Fruit fly (Drosophila melanogaster): ENCODE data around the gene Mat89Ba.
A peak's percentile ranks its signal among the peaks of the same experiment; 100 is the strongest.

Mat89Ba gene

dm6 chr3R:16235215-16235937 is 36.8 kb downstream of the Mat89Ba start (continued):
- no peak for TF ChIP-seq stc (GFP tag; IDR thresholded peaks at IDR 0.05)
- no peak for TF ChIP-seq E2f1 (GFP tag; IDR thresholded peaks at IDR 0.05)
- no peak for TF ChIP-seq Atf3 (GFP tag; optimal IDR thresholded peaks at IDR 0.05)
- no peak for TF ChIP-seq dan (GFP tag; IDR thresholded peaks at IDR 0.05)
- TF ChIP-seq CG18599 (GFP tag; optimal IDR thresholded peaks at IDR 0.05) = peak; percentile 32
- peak; percentile 90 for TF ChIP-seq gro (GFP tag; optimal IDR thresholded peaks at IDR 0.05)
- TF ChIP-seq CG1792 (GFP tag; optimal IDR thresholded peaks at IDR 0.05) = no peak
- TF ChIP-seq Hey (tag; optimal IDR thresholded peaks at IDR 0.05) = peak; percentile 35
- TF ChIP-seq CG8290 (GFP tag; optimal IDR thresholded peaks at IDR 0.05) = peak; percentile 89
- TF ChIP-seq CG8290 (tag; optimal IDR thresholded peaks at IDR 0.05) = peak in 1 of 2 experiments; percentile 90
- no peak for TF ChIP-seq ERR (GFP tag; optimal IDR thresholded peaks at IDR 0.05)
- no peak for TF ChIP-seq Bteb2 (GFP tag; optimal IDR thresholded peaks at IDR 0.05)
- no peak for TF ChIP-seq Awh (GFP tag; IDR thresholded peaks at IDR 0.05)
- no peak for TF ChIP-seq Sry-δ (GFP tag; optimal IDR thresholded peaks at IDR 0.05)
- no peak for TF ChIP-seq tin (GFP tag; optimal IDR thresholded peaks at IDR 0.05)
- TF ChIP-seq eve (GFP tag; optimal IDR thresholded peaks at IDR 0.05) = no peak
- TF ChIP-seq CG33557 (GFP tag; optimal IDR thresholded peaks at IDR 0.05) = no peak
- peak; percentile 87 for TF ChIP-seq sug (tag; optimal IDR thresholded peaks at IDR 0.05)
- TF ChIP-seq CG14441 (GFP tag; IDR thresholded peaks at IDR 0.05) = no peak
- no peak for TF ChIP-seq CG13287 (GFP tag; IDR thresholded peaks at IDR 0.05; ENCODE audit: partially characterized antibody)
- peak; percentile 9 to 34 for TF ChIP-seq Pdp1 (GFP tag; optimal IDR thresholded peaks at IDR 0.05)
- no peak for TF ChIP-seq CG32767 (GFP tag; IDR thresholded peaks at IDR 0.05)
- TF ChIP-seq grn (GFP tag; optimal IDR thresholded peaks at IDR 0.05) = peak; percentile 50
- no peak for TF ChIP-seq slbo (GFP tag; IDR thresholded peaks at IDR 0.05)
- peak; percentile 94 for TF ChIP-seq kni (GFP tag; optimal IDR thresholded peaks at IDR 0.05)
- TF ChIP-seq CG9215 (GFP tag; IDR thresholded peaks at IDR 0.05) = no peak
- no peak for TF ChIP-seq CG7556 (GFP tag; optimal IDR thresholded peaks at IDR 0.05)
- TF ChIP-seq ttk (GFP tag; IDR thresholded peaks at IDR 0.05) = no peak
- TF ChIP-seq Dbx (GFP tag; IDR thresholded peaks at IDR 0.05) = no peak
- TF ChIP-seq Chrac-16 (GFP tag; optimal IDR thresholded peaks at IDR 0.05) = no peak
- peak; percentile 61 for TF ChIP-seq CG13624 (GFP tag; optimal IDR thresholded peaks at IDR 0.05)
- TF ChIP-seq zen (tag; optimal IDR thresholded peaks at IDR 0.05) = no peak
- no peak for TF ChIP-seq bowl (GFP tag; IDR thresholded peaks at IDR 0.05)
- TF ChIP-seq CG6683 (GFP tag; optimal IDR thresholded peaks at IDR 0.05) = no peak
- TF ChIP-seq kay (GFP tag; optimal IDR thresholded peaks at IDR 0.05) = peak; percentile 49
- no peak for TF ChIP-seq cad (GFP tag; optimal IDR thresholded peaks at IDR 0.05)
- TF ChIP-seq so (GFP tag; IDR thresholded peaks at IDR 0.05) = no peak
- no peak for TF ChIP-seq CG14710 (tag; optimal IDR thresholded peaks at IDR 0.05)
- peak; percentile 16 for TF ChIP-seq CG1603 (tag; optimal IDR thresholded peaks at IDR 0.05)
- TF ChIP-seq cg (GFP tag; optimal IDR thresholded peaks at IDR 0.05) = peak; percentile 64
- no peak for TF ChIP-seq CG17829 (tag; optimal IDR thresholded peaks at IDR 0.05)
- TF ChIP-seq unpg (GFP tag; optimal IDR thresholded peaks at IDR 0.05) = no peak
- TF ChIP-seq repo (GFP tag; optimal IDR thresholded peaks at IDR 0.05) = no peak
- TF ChIP-seq Ets97D (GFP tag; optimal IDR thresholded peaks at IDR 0.05) = peak; percentile 1
- TF ChIP-seq Trl (optimal IDR thresholded peaks at IDR 0.05) = peak; percentile 48 to 77
- TF ChIP-seq Trl (GFP tag; optimal IDR thresholded peaks at IDR 0.05) = no peak
- peak; percentile 100 for TF ChIP-seq CG4707 (GFP tag; optimal IDR thresholded peaks at IDR 0.05)
- TF ChIP-seq exex (tag; optimal IDR thresholded peaks at IDR 0.05) = peak; percentile 26
- TF ChIP-seq pzg (GFP tag; optimal IDR thresholded peaks at IDR 0.05) = no peak
- TF ChIP-seq BEAF-32 (GFP tag; optimal IDR thresholded peaks at IDR 0.05) = no peak
- peak; percentile 35 for TF ChIP-seq schlank (tag; optimal IDR thresholded peaks at IDR 0.05)
